Worm (Caenorhabditis elegans): Measurements from ENCODE around the gene Y48A6B.8.

DNA sequence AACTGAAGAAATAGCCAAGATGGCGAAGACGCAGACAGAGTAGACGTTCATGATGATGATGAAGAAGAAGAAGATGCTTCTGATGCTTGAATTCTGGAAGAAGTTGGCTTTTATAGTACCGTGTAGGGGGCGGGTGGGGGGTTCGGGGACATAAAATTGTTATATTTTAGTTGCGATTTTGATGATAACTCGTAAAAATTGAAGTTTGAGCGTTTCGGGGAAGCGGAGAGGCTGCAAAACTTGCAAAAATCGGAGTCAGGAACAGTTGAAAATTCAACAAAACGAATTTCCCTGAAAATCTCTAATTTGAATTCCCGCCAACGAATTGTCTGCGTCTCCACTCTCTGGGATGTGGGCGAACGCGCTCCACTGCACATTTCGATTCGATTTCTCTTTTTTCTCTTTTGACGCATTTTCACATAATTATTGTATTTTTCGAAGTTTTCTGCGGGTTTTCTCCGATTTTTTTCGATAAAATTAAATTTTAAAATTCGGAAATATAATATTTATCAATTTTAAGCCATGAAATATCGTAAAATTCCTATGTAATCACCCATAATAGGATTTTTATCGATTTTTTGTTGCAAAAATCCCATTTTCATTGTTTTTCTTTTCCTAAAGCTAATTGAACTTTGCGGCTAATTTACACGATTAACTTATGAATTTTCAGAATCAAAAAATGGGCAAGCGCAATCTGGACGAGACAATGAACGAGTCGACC, 21.5 kb downstream of the Y48A6B.8 start, which contains the start of the genes fipr-17 and Y48A6B.3:
- TF ChIP-seq W03F9.2 (tag; optimal IDR thresholded peaks at IDR 0.05) (peak; percentile 76), dao-5 (tag; optimal IDR thresholded peaks at IDR 0.05) (no peak)
